Worm (Caenorhabditis elegans): ENCODE data around the gene ZK1290.5.

DNA sequence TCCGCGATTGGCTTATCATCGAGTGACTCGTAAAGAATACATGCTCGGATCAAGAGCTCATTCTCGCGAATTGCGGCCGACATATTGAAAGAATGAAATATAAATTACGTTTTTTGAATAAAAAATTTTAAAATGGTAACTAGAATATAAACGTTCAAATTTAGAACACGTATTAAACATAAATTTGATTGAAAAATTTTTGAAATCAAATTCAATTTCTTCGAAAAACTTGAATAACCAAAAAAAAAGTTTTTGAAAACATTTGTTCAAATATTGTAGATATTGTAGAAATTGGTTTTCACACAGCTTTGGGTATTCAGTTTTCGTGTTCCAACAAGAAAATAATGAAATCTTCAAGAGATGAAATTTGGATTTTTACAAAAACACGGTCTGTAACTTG lies 18.6 kb downstream of the ZK1290.5 start, which contains the start of gene fbxa-224:
- TF ChIP-seq K02D7.2 (tag; optimal IDR thresholded peaks at IDR 0.05) (no peak), fkh-6 (tag; optimal IDR thresholded peaks at IDR 0.05) (no peak), dmd-4 (tag; optimal IDR thresholded peaks at IDR 0.05; ENCODE audit: borderline replicate concordance) (no peak)

Measured in whole organism, late embryonic.